Fruit fly (Drosophila melanogaster) whole organism, embryonic: Measurements from ENCODE around the gene CG11617.

ENCODE experiments used
- B-H2 ChIP-seq: fragments of 200-800 bp; sonication (Bioruptor generic); optimal IDR thresholded peaks from 2 replicates; lab custom pipeline; 2018; ENCODE audit warnings: missing biosample characterization, mild to moderate bottlenecking, missing genetic modification characterization
- BEAF-32 ChIP-seq: fragments of 200-800 bp; sonication (Bioruptor generic); optimal IDR thresholded peaks from 3 replicates; lab custom pipeline; 2017; ENCODE audit warnings: missing biosample characterization, missing genetic modification characterization, mild to moderate bottlenecking, moderate library complexity, missing genetic modification reagents
- CG10543 ChIP-seq: fragments of 200-800 bp; sonication (Bioruptor generic); optimal IDR thresholded peaks from 3 replicates; lab custom pipeline; 2017; ENCODE audit warnings: missing biosample characterization, mild to moderate bottlenecking, missing genetic modification characterization, moderate library complexity
- CG12155 ChIP-seq: fragments of 200-800 bp; sonication (Bioruptor generic); optimal IDR thresholded peaks from 3 replicates; lab custom pipeline; 2016; ENCODE audit warnings: missing biosample characterization, missing genetic modification characterization
- CG12659 ChIP-seq: fragments of 200-800 bp; sonication (Bioruptor generic); optimal IDR thresholded peaks from 3 replicates; lab custom pipeline; 2017; ENCODE audit warnings: mild to moderate bottlenecking, missing biosample characterization, missing genetic modification reagents, missing genetic modification characterization
- CG12769 ChIP-seq: fragments of 200-800 bp; sonication (Bioruptor generic); optimal IDR thresholded peaks from 2 replicates; lab custom pipeline; 2019; ENCODE audit warnings: missing biosample characterization, mild to moderate bottlenecking, missing genetic modification characterization, moderate library complexity
- CG13296 ChIP-seq: fragments of 200-800 bp; sonication (Bioruptor generic); optimal IDR thresholded peaks from 3 replicates; lab custom pipeline; 2018; ENCODE audit warnings: missing biosample characterization, mild to moderate bottlenecking, missing genetic modification characterization
- CG14710 ChIP-seq: fragments of 200-800 bp; sonication (Bioruptor generic); optimal IDR thresholded peaks from 3 replicates; lab custom pipeline; 2019; ENCODE audit warnings: missing biosample characterization, mild to moderate bottlenecking, missing genetic modification characterization, moderate library complexity
- CG1603 ChIP-seq: fragments of 200-800 bp; sonication (Bioruptor generic); optimal IDR thresholded peaks from 2 replicates; lab custom pipeline; 2019; ENCODE audit warnings: missing biosample characterization, mild to moderate bottlenecking, missing genetic modification characterization, moderate library complexity
- CG2116 ChIP-seq: fragments of 200-800 bp; sonication (Bioruptor generic); optimal IDR thresholded peaks from 3 replicates; lab custom pipeline; 2018; ENCODE audit warnings: missing biosample characterization, mild to moderate bottlenecking, missing genetic modification characterization
- CG2120 ChIP-seq: fragments of 200-800 bp; sonication (Bioruptor generic); optimal IDR thresholded peaks from 3 replicates; lab custom pipeline; 2016; ENCODE audit warnings: missing biosample characterization, missing genetic modification characterization
- CG7745 ChIP-seq: fragments of 200-800 bp; sonication (Bioruptor generic); optimal IDR thresholded peaks from 2 replicates; lab custom pipeline; 2018; ENCODE audit warnings: missing biosample characterization, mild to moderate bottlenecking, missing genetic modification characterization, moderate library complexity
- CG8924 ChIP-seq: fragments of 200-800 bp; optimal IDR thresholded peaks from 3 replicates; lab custom pipeline; 2019; ENCODE audit warnings: missing biosample characterization, mild to moderate bottlenecking, missing genetic modification characterization, moderate library complexity
- CG9609 ChIP-seq: fragments of 200-800 bp; sonication (Bioruptor generic); optimal IDR thresholded peaks from 3 replicates; lab custom pipeline; 2016; ENCODE audit warnings: missing biosample characterization, missing genetic modification characterization
- CG9797 ChIP-seq: fragments of 200-800 bp; sonication (Bioruptor generic); optimal IDR thresholded peaks from 3 replicates; lab custom pipeline; 2018; ENCODE audit warnings: missing biosample characterization, mild to moderate bottlenecking, missing genetic modification characterization
- Ets97D ChIP-seq: fragments of 200-800 bp; sonication (Bioruptor generic); optimal IDR thresholded peaks from 3 replicates; lab custom pipeline; 2016; ENCODE audit warnings: missing biosample characterization, missing genetic modification characterization
- Hmr ChIP-seq: fragments of 200-800 bp; sonication (Bioruptor generic); optimal IDR thresholded peaks from 3 replicates; lab custom pipeline; 2017; ENCODE audit warnings: mild to moderate bottlenecking, missing biosample characterization, missing genetic modification reagents, missing genetic modification characterization
- MESR4 ChIP-seq: fragments of 200-800 bp; sonication (Bioruptor generic); optimal IDR thresholded peaks from 2 replicates; lab custom pipeline; 2018; ENCODE audit warnings: missing biosample characterization, mild to moderate bottlenecking, missing genetic modification characterization, moderate library complexity
- Max ChIP-seq: fragments of 200-800 bp; sonication (Bioruptor generic); optimal IDR thresholded peaks from 2 replicates; lab custom pipeline; 2016; ENCODE audit warnings: missing biosample characterization, mild to moderate bottlenecking, missing genetic modification characterization
- Med ChIP-seq: fragments of 200-800 bp; sonication (Bioruptor generic); peaks from one replicate; lab custom pipeline; 2016; ENCODE audit warnings: missing biosample characterization, missing genetic modification characterization, mild to moderate bottlenecking, inconsistent platforms, moderate library complexity
- NC2β ChIP-seq: fragments of 200-800 bp; sonication (Bioruptor generic); optimal IDR thresholded peaks from 2 replicates; lab custom pipeline; 2016; ENCODE audit warnings: missing biosample characterization, missing genetic modification characterization
- Neu2 ChIP-seq: fragments of 200-800 bp; sonication (Bioruptor generic); optimal IDR thresholded peaks from 3 replicates; lab custom pipeline; 2016; ENCODE audit warnings: missing biosample characterization, missing genetic modification characterization, borderline replicate concordance
- Nf-YC ChIP-seq: fragments of 200-800 bp; optimal IDR thresholded peaks from 3 replicates; lab custom pipeline; 2019; ENCODE audit warnings: missing biosample characterization, mild to moderate bottlenecking, missing genetic modification characterization, moderate library complexity
- PHDP ChIP-seq: fragments of 200-800 bp; sonication (Bioruptor generic); optimal IDR thresholded peaks from 3 replicates; lab custom pipeline; 2018; ENCODE audit warnings: missing biosample characterization, mild to moderate bottlenecking, missing genetic modification characterization, moderate library complexity
- Pdp1 ChIP-seq, 2 experiments: fragments of 200-800 bp; sonication (Bioruptor generic); optimal IDR thresholded peaks; 3 replicates each; lab custom pipeline; 2016; ENCODE audit warnings: missing biosample characterization in 2 of 2, missing genetic modification characterization in 2 of 2, mild to moderate bottlenecking in 1 of 2, moderate library complexity in 1 of 2
- Sin3A ChIP-seq: fragments of >200 bp; optimal IDR thresholded peaks from 2 replicates; lab custom pipeline; 2018
- Vsx1 ChIP-seq: fragments of 200-800 bp; sonication (Bioruptor generic); optimal IDR thresholded peaks from 2 replicates; lab custom pipeline; 2017; ENCODE audit warnings: missing biosample characterization, mild to moderate bottlenecking, missing genetic modification characterization, missing genetic modification reagents
- YL-1 ChIP-seq: fragments of 200-800 bp; sonication (Bioruptor generic); optimal IDR thresholded peaks from 3 replicates; lab custom pipeline; 2017; ENCODE audit warnings: missing biosample characterization, mild to moderate bottlenecking, missing genetic modification characterization
- ash1 ChIP-seq: fragments of 200-800 bp; sonication (Bioruptor generic); optimal IDR thresholded peaks from 2 replicates; lab custom pipeline; 2018; ENCODE audit warnings: missing biosample characterization, mild to moderate bottlenecking, missing genetic modification characterization
- caup ChIP-seq: fragments of 200-800 bp; sonication (Bioruptor generic); optimal IDR thresholded peaks from 3 replicates; lab custom pipeline; 2017; ENCODE audit warnings: missing biosample characterization, mild to moderate bottlenecking, missing genetic modification characterization, moderate library complexity; ENCODE audit not compliant: severe bottlenecking
- cg ChIP-seq: fragments of 200-800 bp; sonication (Bioruptor generic); optimal IDR thresholded peaks from 3 replicates; lab custom pipeline; 2019; ENCODE audit warnings: missing biosample characterization, mild to moderate bottlenecking, missing genetic modification characterization, moderate library complexity
- chn ChIP-seq: fragments of 200-800 bp; sonication (Bioruptor generic); optimal IDR thresholded peaks from 2 replicates; lab custom pipeline; 2016; ENCODE audit warnings: missing biosample characterization, missing genetic modification characterization
- dm ChIP-seq: fragments of 200-800 bp; sonication (Bioruptor generic); optimal IDR thresholded peaks from 3 replicates; lab custom pipeline; 2016; ENCODE audit warnings: missing biosample characterization, missing genetic modification characterization
- dpn ChIP-seq, 2 experiments: fragments of 200-800 bp; sonication (Bioruptor generic); optimal IDR thresholded peaks; 3 replicates each; lab custom pipeline; 2016; ENCODE audit warnings: missing biosample characterization in 2 of 2, missing genetic modification characterization in 2 of 2
- ewg ChIP-seq: fragments of 200-800 bp; sonication (Bioruptor generic); optimal IDR thresholded peaks from 3 replicates; lab custom pipeline; 2017; ENCODE audit warnings: mild to moderate bottlenecking, missing biosample characterization, missing genetic modification reagents, missing genetic modification characterization
- gce ChIP-seq: fragments of 200-800 bp; sonication (Bioruptor generic); IDR thresholded peaks from 3 replicates; pipeline ENCODE4 v1.3.6; 2022; ENCODE audit warnings: missing biosample characterization, missing genetic modification characterization
- gro ChIP-seq: fragments of 200-800 bp; sonication (Bioruptor generic); optimal IDR thresholded peaks from 2 replicates; lab custom pipeline; 2016; ENCODE audit warnings: missing biosample characterization, missing genetic modification characterization
- her ChIP-seq: fragments of 200-800 bp; sonication (Bioruptor generic); optimal IDR thresholded peaks from 2 replicates; lab custom pipeline; 2016; ENCODE audit warnings: missing biosample characterization, missing genetic modification characterization
- ken ChIP-seq: fragments of 200-800 bp; sonication (Bioruptor generic); IDR thresholded peaks from 3 replicates; pipeline ENCODE4 v1.3.6; 2022; ENCODE audit warnings: missing biosample characterization, missing genetic modification characterization
- nmo ChIP-seq: fragments of 200-800 bp; sonication (Bioruptor generic); optimal IDR thresholded peaks from 2 replicates; lab custom pipeline; 2018; ENCODE audit warnings: missing biosample characterization, mild to moderate bottlenecking, missing genetic modification characterization, moderate library complexity
- nom ChIP-seq: fragments of 200-800 bp; sonication (Bioruptor generic); optimal IDR thresholded peaks from 2 replicates; lab custom pipeline; 2017; ENCODE audit warnings: missing biosample characterization, missing genetic modification characterization, mild to moderate bottlenecking, moderate library complexity, missing genetic modification reagents
- onecut ChIP-seq: fragments of 200-800 bp; sonication (Bioruptor generic); IDR thresholded peaks from 2 replicates; pipeline ENCODE4 v1.3.6; 2022; ENCODE audit warnings: missing biosample characterization, missing genetic modification characterization
- pan ChIP-seq, 4 experiments: fragments of >200 bp in 3 of 4; fragments of 200-800 bp in 1 of 4; sonication (Bioruptor generic) in 1 of 4; optimal IDR thresholded peaks in 3 of 4; IDR thresholded peaks in 1 of 4; 2 replicates each; pipeline versions ENCODE4 v1.3.6 to Lab custom; 2017 to 2022; ENCODE audit warnings: missing biosample characterization in 2 of 4, missing genetic modification characterization in 2 of 4, mixed read lengths in 1 of 4
- pros ChIP-seq: fragments of 200-800 bp; sonication (Bioruptor generic); optimal IDR thresholded peaks from 3 replicates; lab custom pipeline; 2019; ENCODE audit warnings: missing biosample characterization, mild to moderate bottlenecking, missing genetic modification characterization, moderate library complexity
- pzg ChIP-seq: fragments of 200-800 bp; sonication (Bioruptor generic); optimal IDR thresholded peaks from 3 replicates; lab custom pipeline; 2018; ENCODE audit warnings: missing biosample characterization, mild to moderate bottlenecking, missing genetic modification characterization, moderate library complexity
- sens-2 ChIP-seq: fragments of 200-800 bp; sonication (Bioruptor generic); IDR thresholded peaks from 2 replicates; pipeline ENCODE4 v1.3.6; 2022; ENCODE audit warnings: missing biosample characterization, missing genetic modification characterization
- sqz ChIP-seq: fragments of 200-800 bp; sonication (Bioruptor generic); optimal IDR thresholded peaks from 3 replicates; lab custom pipeline; 2018; ENCODE audit warnings: missing biosample characterization, mild to moderate bottlenecking, missing genetic modification characterization
- sug ChIP-seq: fragments of 200-800 bp; optimal IDR thresholded peaks from 2 replicates; lab custom pipeline; 2019; ENCODE audit warnings: missing biosample characterization, mild to moderate bottlenecking, missing genetic modification characterization, moderate library complexity
- tx ChIP-seq: fragments of 200-800 bp; sonication (Bioruptor generic); optimal IDR thresholded peaks from 2 replicates; lab custom pipeline; 2016; ENCODE audit warnings: missing biosample characterization, missing genetic modification characterization

The CG11617 gene

dm6 chr2L:155215-155712 is 51.8 kb downstream of the CG11617 start, which contains the start of gene Pus10 (continued):
- TF ChIP-seq CG8924 (tag; lab: Kevin White, UChicago) = peak; percentile 65
- TF ChIP-seq Nf-YC (tag; lab: Kevin White, UChicago) = peak; percentile 1
- peak; percentile 20 for TF ChIP-seq Sin3A (lab: Kevin White, UChicago)
- TF ChIP-seq ash1 = no peak
- TF ChIP-seq sens-2 (GFP tag; lab: Robert Waterston, UW) = no peak
- TF ChIP-seq CG2116 (GFP tag; lab: Kevin White, UChicago) = peak; percentile 39
- no peak for TF ChIP-seq CG2120
- no peak for TF ChIP-seq pan (optimal IDR thresholded peaks at IDR 0.05; lab: Kevin White, UChicago)
- no peak for TF ChIP-seq pan (GFP tag; optimal IDR thresholded peaks at IDR 0.05 in 1 of 2, IDR thresholded peaks at IDR 0.05 in 1 of 2)
- peak; percentile 6 for TF ChIP-seq nmo (GFP tag; lab: Kevin White, UChicago)
- TF ChIP-seq B-H2 (GFP tag; lab: Kevin White, UChicago) = peak; percentile 68
- TF ChIP-seq tx (GFP tag; lab: Kevin White, UChicago) = no peak
- peak; percentile 8 for TF ChIP-seq Neu2 (GFP tag; lab: Kevin White, UChicago)
- peak; percentile 99 for TF ChIP-seq sqz (GFP tag; lab: Kevin White, UChicago)
- peak; percentile 47 for TF ChIP-seq chn
- TF ChIP-seq CG12155 (GFP tag; lab: Kevin White, UChicago) = peak; percentile 8
- peak; percentile 82 for TF ChIP-seq dm (GFP tag; lab: Kevin White, UChicago)
- TF ChIP-seq CG13296 (GFP tag; lab: Kevin White, UChicago) = peak; percentile 12
- peak; percentile 23 for TF ChIP-seq BEAF-32 (GFP tag; lab: Kevin White, UChicago)
- peak; percentile 14 for TF ChIP-seq CG1603 (tag; lab: Kevin White, UChicago)
- peak; percentile 2 for TF ChIP-seq PHDP (tag; lab: Kevin White, UChicago)
- TF ChIP-seq YL-1 (GFP tag; lab: Kevin White, UChicago) = peak; percentile 55
- TF ChIP-seq Ets97D (GFP tag; lab: Kevin White, UChicago) = peak; percentile 27
- peak; percentile 50 for TF ChIP-seq pzg (GFP tag; lab: Kevin White, UChicago)
- TF ChIP-seq CG7745 = peak; percentile 15
- TF ChIP-seq CG12659 = peak; percentile 25
- no peak for TF ChIP-seq gce (GFP tag; lab: Robert Waterston, UW)
- no peak for TF ChIP-seq pros (GFP tag; lab: Kevin White, UChicago)
- TF ChIP-seq CG9797 (GFP tag; lab: Kevin White, UChicago) = no peak
- TF ChIP-seq cg (GFP tag; lab: Kevin White, UChicago) = peak; percentile 2
- TF ChIP-seq CG10543 (GFP tag; lab: Kevin White, UChicago) = peak; percentile 9
- peak; percentile 16 for TF ChIP-seq caup
- TF ChIP-seq Max = peak; percentile 27
- TF ChIP-seq Vsx1 (GFP tag; lab: Kevin White, UChicago) = peak; percentile 50
- TF ChIP-seq CG9609 (GFP tag; lab: Kevin White, UChicago) = no peak
- TF ChIP-seq NC2β (GFP tag; lab: Kevin White, UChicago) = no peak
- peak; percentile 85 for TF ChIP-seq Med (GFP tag; lab: Kevin White, UChicago)
- TF ChIP-seq CG14710 (tag; lab: Kevin White, UChicago) = peak; percentile 5
- TF ChIP-seq ewg (GFP tag; lab: Kevin White, UChicago) = peak; percentile 13
- TF ChIP-seq Pdp1 (GFP tag; optimal IDR thresholded peaks at IDR 0.05; lab: Kevin White, UChicago) = peak in 1 of 2 experiments; percentile 99
- TF ChIP-seq ken (GFP tag; lab: Robert Waterston, UW) = no peak
- TF ChIP-seq her (GFP tag; lab: Kevin White, UChicago) = peak; percentile 10
- TF ChIP-seq nom (GFP tag; lab: Kevin White, UChicago) = peak; percentile 21
- peak; percentile 4 for TF ChIP-seq CG12769
- TF ChIP-seq gro (GFP tag; lab: Kevin White, UChicago) = peak; percentile 17
- peak; percentile 14; the same call in 1 of the 2 replicates for TF ChIP-seq onecut
- TF ChIP-seq dpn (GFP tag; optimal IDR thresholded peaks at IDR 0.05; lab: Kevin White, UChicago) = peak in 1 of 2 experiments; percentile 0
- TF ChIP-seq MESR4 (GFP tag; lab: Kevin White, UChicago) = peak; percentile 81
- peak; percentile 9 for TF ChIP-seq Hmr (GFP tag; lab: Kevin White, UChicago)
- peak; percentile 16 for TF ChIP-seq sug (tag; lab: Kevin White, UChicago)
